Worm (Caenorhabditis elegans) whole organism, young adult: ENCODE measurements around the gene F23D12.4.
A peak's percentile ranks its signal among the peaks of the same experiment; 100 is the strongest.

ENCODE experiments used
- B0336.3 ChIP-seq: fragments of 200-800 bp; sonication (Bioruptor generic); IDR thresholded peaks from 2 replicates; pipeline ENCODE4 v1.3.6; 2022; ENCODE audit warnings: missing genetic modification characterization, missing compliant biosample characterization
- C17E4.6 ChIP-seq: fragments of 200-800 bp; sonication (Bioruptor generic); IDR thresholded peaks from 2 replicates; pipeline ENCODE4 v1.3.6; 2022; ENCODE audit warnings: missing genetic modification reagents, missing genetic modification characterization, missing compliant biosample characterization
- F22D6.2 ChIP-seq: sonication (generic microtip); optimal IDR thresholded peaks from 2 replicates; lab custom pipeline; 2016; ENCODE audit warnings: mild to moderate bottlenecking, missing genetic modification characterization, missing compliant biosample characterization
- F57A8.1 ChIP-seq: fragments of 200-800 bp; sonication (Bioruptor generic); optimal IDR thresholded peaks from 2 replicates; lab custom pipeline; 2018; ENCODE audit warnings: mild to moderate bottlenecking, missing genetic modification characterization, moderate library complexity, missing compliant biosample characterization
- Y95B8A.8 ChIP-seq: fragments of 200-800 bp; sonication (Bioruptor generic); IDR thresholded peaks from 2 replicates; pipeline ENCODE4 v1.3.6; 2022; ENCODE audit warnings: missing genetic modification reagents, missing genetic modification characterization, missing compliant biosample characterization
- akir-1 ChIP-seq: fragments of 200-800 bp; sonication (Bioruptor generic); optimal IDR thresholded peaks from 2 replicates; lab custom pipeline; 2018; ENCODE audit warnings: mild to moderate bottlenecking, missing genetic modification characterization, moderate library complexity, missing compliant biosample characterization
- aptf-2 ChIP-seq: fragments of 200-800 bp; sonication (Bioruptor generic); conservative IDR thresholded peaks from 2 replicates; pipeline ENCODE4 v1.3.6; 2022; ENCODE audit warnings: missing genetic modification reagents, missing genetic modification characterization, missing compliant biosample characterization
- atf-7 ChIP-seq: sonication (generic microtip); optimal IDR thresholded peaks from 2 replicates; lab custom pipeline; 2017; ENCODE audit warnings: mild to moderate bottlenecking, missing genetic modification characterization, missing compliant biosample characterization
- attf-5 ChIP-seq: fragments of 200-800 bp; sonication (Bioruptor generic); optimal IDR thresholded peaks from 2 replicates; lab custom pipeline; 2018; ENCODE audit warnings: mild to moderate bottlenecking, missing genetic modification characterization, missing compliant biosample characterization
- attf-6 ChIP-seq: fragments of 200-800 bp; sonication (Bioruptor generic); IDR thresholded peaks from 2 replicates; pipeline ENCODE4 v1.3.6; 2022; ENCODE audit warnings: missing genetic modification reagents, missing genetic modification characterization, missing compliant biosample characterization
- bed-2 ChIP-seq: fragments of 200-800 bp; sonication (Bioruptor generic); IDR thresholded peaks from 2 replicates; pipeline ENCODE4 v1.3.6; 2022; ENCODE audit warnings: missing genetic modification reagents, missing genetic modification characterization, missing compliant biosample characterization
- ceh-100 ChIP-seq: fragments of 200-800 bp; sonication (Bioruptor generic); IDR thresholded peaks from 2 replicates; pipeline ENCODE4 v1.3.6; 2022; ENCODE audit warnings: missing genetic modification reagents, missing genetic modification characterization, missing compliant biosample characterization
- ceh-40 ChIP-seq: fragments of 200-800 bp; sonication (Bioruptor generic); IDR thresholded peaks from 2 replicates; pipeline ENCODE4 v1.3.6; 2022; ENCODE audit warnings: missing genetic modification characterization, missing compliant biosample characterization
- ceh-79 ChIP-seq: sonication (generic microtip); optimal IDR thresholded peaks from 2 replicates; lab custom pipeline; 2017; ENCODE audit warnings: mild to moderate bottlenecking, missing genetic modification characterization, missing compliant biosample characterization
- egl-18 ChIP-seq: fragments of 200-800 bp; sonication (Bioruptor generic); IDR thresholded peaks from 2 replicates; pipeline ENCODE4 v1.3.6; 2022; ENCODE audit warnings: missing genetic modification reagents, missing genetic modification characterization, missing compliant biosample characterization
- ekl-4 ChIP-seq: fragments of 200-800 bp; sonication (Bioruptor generic); IDR thresholded peaks from 2 replicates; pipeline ENCODE4 v1.3.6; 2022; ENCODE audit warnings: missing genetic modification reagents, missing genetic modification characterization, missing compliant biosample characterization
- fkh-3 ChIP-seq: sonication (generic microtip); optimal IDR thresholded peaks from 2 replicates; lab custom pipeline; 2016; ENCODE audit warnings: mild to moderate bottlenecking, missing genetic modification characterization, missing compliant biosample characterization
- gei-17 ChIP-seq: fragments of 200-800 bp; sonication (Bioruptor generic); optimal IDR thresholded peaks from 2 replicates; lab custom pipeline; 2018; ENCODE audit warnings: mild to moderate bottlenecking, missing genetic modification characterization, missing compliant biosample characterization
- hlh-26 ChIP-seq: fragments of 200-800 bp; sonication (Bioruptor generic); conservative IDR thresholded peaks from 2 replicates; pipeline ENCODE4 v1.3.6; 2022; ENCODE audit warnings: missing genetic modification reagents, missing genetic modification characterization, missing compliant biosample characterization
- hsf-1 ChIP-seq: fragments of 200-800 bp; sonication (Bioruptor generic); IDR thresholded peaks from 2 replicates; pipeline ENCODE4 v1.3.6; 2022; ENCODE audit warnings: missing genetic modification reagents, missing genetic modification characterization, missing compliant biosample characterization
- let-526 ChIP-seq: fragments of 200-800 bp; sonication (Bioruptor generic); IDR thresholded peaks from 2 replicates; pipeline ENCODE4 v1.3.6; 2022; ENCODE audit warnings: missing genetic modification reagents, missing genetic modification characterization, missing compliant biosample characterization
- let-607 ChIP-seq, 2 experiments: fragments of 200-800 bp in 1 of 2; sonication (Bioruptor generic) in 1 of 2; sonication (generic microtip) in 1 of 2; optimal IDR thresholded peaks; 2 replicates each; lab custom pipeline; 2016 to 2018; ENCODE audit warnings: mild to moderate bottlenecking in 2 of 2, missing compliant biosample characterization in 2 of 2, missing genetic modification characterization in 2 of 2, moderate library complexity in 2 of 2, missing genotype in 1 of 2
- lsl-1 ChIP-seq: fragments of 200-800 bp; sonication (Bioruptor generic); optimal IDR thresholded peaks from 2 replicates; lab custom pipeline; 2018; ENCODE audit warnings: mild to moderate bottlenecking, missing genetic modification characterization, moderate library complexity, missing compliant biosample characterization
- madf-10 ChIP-seq: sonication (generic microtip); optimal IDR thresholded peaks from 2 replicates; lab custom pipeline; 2016; ENCODE audit warnings: mild to moderate bottlenecking, missing genetic modification characterization, missing compliant biosample characterization
- madf-6 ChIP-seq: fragments of 200-800 bp; sonication (Bioruptor generic); IDR thresholded peaks from 2 replicates; pipeline ENCODE4 v1.3.6; 2022; ENCODE audit warnings: missing genetic modification reagents, missing genetic modification characterization, missing compliant biosample characterization
- nfya-1 ChIP-seq: sonication (generic microtip); optimal IDR thresholded peaks from 2 replicates; lab custom pipeline; 2017; ENCODE audit warnings: antibody characterized with exemption, missing compliant biosample characterization, missing genetic modification characterization, borderline replicate concordance; ENCODE audit not compliant: insufficient read depth
- nfyb-1 ChIP-seq: fragments of 200-800 bp; sonication (Bioruptor generic); IDR thresholded peaks from 2 replicates; pipeline ENCODE4 v1.3.6; 2022; ENCODE audit warnings: missing genetic modification reagents, missing genetic modification characterization, missing compliant biosample characterization
- nhr-120 ChIP-seq: fragments of 200-800 bp; sonication (Bioruptor generic); IDR thresholded peaks from 2 replicates; pipeline ENCODE4 v1.3.6; 2022; ENCODE audit warnings: missing genetic modification characterization, missing compliant biosample characterization
- nhr-80 ChIP-seq: sonication (generic microtip); optimal IDR thresholded peaks from 2 replicates; lab custom pipeline; 2016; ENCODE audit warnings: missing genetic modification characterization, missing compliant biosample characterization
- nhr-90 ChIP-seq: sonication (generic microtip); optimal IDR thresholded peaks from 2 replicates; lab custom pipeline; 2016; ENCODE audit warnings: missing genotype, mild to moderate bottlenecking, missing genetic modification characterization, missing compliant biosample characterization
- pbrm-1 ChIP-seq: fragments of 200-800 bp; sonication (Bioruptor generic); IDR thresholded peaks from 2 replicates; pipeline ENCODE4 v1.3.6; 2022; ENCODE audit warnings: missing genetic modification reagents, missing genetic modification characterization, missing compliant biosample characterization
- pha-4 ChIP-seq: fragments of 150-350 bp; sonication (generic microtip); optimal IDR thresholded peaks from 2 replicates; lab custom pipeline; 2014; ENCODE audit warnings: missing biosample characterization, missing genetic modification reagents, missing genetic modification characterization
- rcor-1 ChIP-seq: fragments of 200-800 bp; sonication (Bioruptor generic); IDR thresholded peaks from 2 replicates; pipeline ENCODE4 v1.3.6; 2022; ENCODE audit warnings: missing genetic modification reagents, missing genetic modification characterization, missing compliant biosample characterization
- rec-8 ChIP-seq, 2 experiments: sonication (generic microtip); optimal IDR thresholded peaks; 2 replicates each; lab custom pipeline; 2016; ENCODE audit warnings: mild to moderate bottlenecking in 2 of 2, missing genetic modification characterization in 2 of 2, missing genetic modification reagents in 2 of 2, missing genotype in 2 of 2, missing biosample characterization in 1 of 2, missing compliant biosample characterization in 1 of 2, moderate library complexity in 1 of 2
- sea-2 ChIP-seq: fragments of 200-800 bp; sonication (Bioruptor generic); IDR thresholded peaks from 2 replicates; pipeline ENCODE4 v1.3.6; 2022; ENCODE audit warnings: missing genetic modification characterization, missing compliant biosample characterization
- snpc-3.4 ChIP-seq: sonication (generic microtip); optimal IDR thresholded peaks from 2 replicates; lab custom pipeline; 2017; ENCODE audit warnings: missing genetic modification characterization, mild to moderate bottlenecking, missing compliant biosample characterization, antibody characterized with exemption, moderate library complexity, missing genotype, missing genetic modification reagents
- sptf-2 ChIP-seq: fragments of 200-800 bp; sonication (Bioruptor generic); optimal IDR thresholded peaks from 2 replicates; lab custom pipeline; 2018; ENCODE audit warnings: mild to moderate bottlenecking, missing genetic modification characterization, missing compliant biosample characterization
- unc-130 ChIP-seq: sonication (generic microtip); optimal IDR thresholded peaks from 2 replicates; lab custom pipeline; 2016; ENCODE audit warnings: missing genetic modification reagents, missing genetic modification characterization, missing compliant biosample characterization
- xnd-1 ChIP-seq: sonication (generic microtip); optimal IDR thresholded peaks from 2 replicates; lab custom pipeline; 2016; ENCODE audit warnings: missing genotype, missing genetic modification reagents, missing genetic modification characterization, missing compliant biosample characterization
- ztf-18 ChIP-seq: sonication (generic microtip); optimal IDR thresholded peaks from 2 replicates; lab custom pipeline; 2016; ENCODE audit warnings: missing genotype, mild to moderate bottlenecking, missing genetic modification characterization, missing compliant biosample characterization
- ztf-25 ChIP-seq: fragments of 200-800 bp; sonication (Bioruptor generic); IDR thresholded peaks from 2 replicates; pipeline ENCODE4 v1.3.6; 2022; ENCODE audit warnings: missing genetic modification reagents, missing genetic modification characterization, missing compliant biosample characterization
- ztf-26 ChIP-seq: sonication (generic microtip); optimal IDR thresholded peaks from 2 replicates; lab custom pipeline; 2017; ENCODE audit warnings: missing genetic modification characterization, missing compliant biosample characterization
- ztf-28 ChIP-seq: fragments of 200-800 bp; sonication (Bioruptor generic); IDR thresholded peaks from 2 replicates; pipeline ENCODE4 v1.3.6; 2022; ENCODE audit warnings: missing genetic modification reagents, missing genetic modification characterization, missing compliant biosample characterization
- ztf-3 ChIP-seq: fragments of 200-800 bp; sonication (Bioruptor generic); optimal IDR thresholded peaks from 2 replicates; lab custom pipeline; 2018; ENCODE audit warnings: mild to moderate bottlenecking, missing genetic modification characterization, missing compliant biosample characterization

The F23D12.4 gene

DNA sequence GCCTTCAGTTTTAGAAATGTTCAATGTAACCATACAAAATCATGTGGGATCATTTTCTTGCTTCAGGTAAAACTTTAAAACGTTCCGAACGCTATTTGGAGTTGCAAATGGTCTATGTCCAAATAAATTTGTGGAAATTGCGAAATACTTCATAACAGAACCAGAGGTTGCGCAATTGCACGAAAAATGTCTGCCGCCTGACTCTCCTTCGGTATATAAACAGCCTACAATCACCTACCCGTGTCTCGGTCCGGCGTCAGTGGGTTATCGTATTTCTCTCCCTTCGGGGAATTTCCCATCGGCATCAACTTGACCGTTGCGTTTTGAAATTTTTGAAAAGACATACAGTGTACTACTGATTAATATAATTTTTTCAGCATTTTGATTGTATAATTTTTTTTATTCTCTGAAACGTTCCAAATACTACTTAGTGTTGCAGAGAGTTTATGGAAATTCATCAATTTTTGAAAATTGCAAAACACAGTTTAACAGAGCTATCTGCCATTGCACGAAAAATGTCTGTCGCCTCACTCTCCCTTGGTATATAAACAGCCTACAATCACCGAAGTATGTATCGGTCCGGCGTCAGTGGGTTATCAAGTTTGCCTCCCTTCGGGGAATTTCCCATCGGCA lies 31.9 kb downstream of the F23D12.4 start (continued):
- TF ChIP-seq F57A8.1 (GFP tag; lab: Kevin White, UChicago) (no peak), ztf-28 (GFP tag; lab: Robert Waterston, UW) (no peak), egl-18 (GFP tag; lab: Robert Waterston, UW) (no peak), C17E4.6 (GFP tag; lab: Robert Waterston, UW) (no peak), madf-10 (tag; lab: Kevin White, UChicago) (no peak), let-526 (no peak), akir-1 (no peak), ceh-79 (no peak), bed-2 (GFP tag; lab: Robert Waterston, UW) (no peak), ceh-40 (peak; percentile 79), B0336.3 (GFP tag; lab: Robert Waterston, UW) (0 out of 2 replicates have a peak, but pooled peaks have one; percentile 34), ztf-3 (GFP tag; lab: Kevin White, UChicago) (peak; percentile 44), ztf-25 (GFP tag; lab: Robert Waterston, UW) (no peak), lsl-1 (no peak), attf-5 (peak; percentile 40), nhr-80 (tag; lab: Kevin White, UChicago) (peak; percentile 14), sea-2 (GFP tag; lab: Robert Waterston, UW) (no peak), Y95B8A.8 (GFP tag; lab: Robert Waterston, UW) (no peak), nhr-120 (GFP tag; lab: Robert Waterston, UW) (0 out of 2 replicates have a peak, but pooled peaks have one; percentile 71), madf-6 (GFP tag; lab: Robert Waterston, UW) (no peak), sptf-2 (GFP tag; lab: Kevin White, UChicago) (no peak), ceh-100 (GFP tag; lab: Robert Waterston, UW) (no peak), pbrm-1 (GFP tag; lab: Robert Waterston, UW) (peak; percentile 73), ztf-26 (tag; lab: Kevin White, UChicago) (peak; percentile 49), ekl-4 (peak; percentile 25; the same call in 1 of the 2 replicates), nfyb-1 (GFP tag; lab: Robert Waterston, UW) (peak; percentile 74), let-607 (tag; optimal IDR thresholded peaks at IDR 0.05; lab: Kevin White, UChicago) (peak; percentile 33 to 41), gei-17 (GFP tag; lab: Kevin White, UChicago) (peak; percentile 65), attf-6 (GFP tag; lab: Robert Waterston, UW) (no peak), rec-8 (tag; optimal IDR thresholded peaks at IDR 0.05; lab: Kevin White, UChicago) (peak in 1 of 2 experiments; percentile 22), atf-7 (tag; lab: Kevin White, UChicago) (peak; percentile 51), hlh-26 (GFP tag; lab: Robert Waterston, UW) (no peak), ztf-18 (peak; percentile 39), F22D6.2 (tag; lab: Kevin White, UChicago) (peak; percentile 59), unc-130 (no peak), fkh-3 (no peak), xnd-1 (tag; lab: Kevin White, UChicago) (no peak), nhr-90 (peak; percentile 64), rcor-1 (0 out of 2 replicates have a peak, but pooled peaks have one; percentile 15), hsf-1 (no peak), snpc-3.4 (tag; lab: Kevin White, UChicago) (peak; percentile 4), nfya-1 (tag; lab: Kevin White, UChicago) (no peak), aptf-2 (no peak), pha-4 (peak; percentile 6)
- TF ChIP-seq, all 124 proteins: peak for 41
